Worm (Caenorhabditis elegans): ENCODE measurements around the gene set-16.

DNA sequence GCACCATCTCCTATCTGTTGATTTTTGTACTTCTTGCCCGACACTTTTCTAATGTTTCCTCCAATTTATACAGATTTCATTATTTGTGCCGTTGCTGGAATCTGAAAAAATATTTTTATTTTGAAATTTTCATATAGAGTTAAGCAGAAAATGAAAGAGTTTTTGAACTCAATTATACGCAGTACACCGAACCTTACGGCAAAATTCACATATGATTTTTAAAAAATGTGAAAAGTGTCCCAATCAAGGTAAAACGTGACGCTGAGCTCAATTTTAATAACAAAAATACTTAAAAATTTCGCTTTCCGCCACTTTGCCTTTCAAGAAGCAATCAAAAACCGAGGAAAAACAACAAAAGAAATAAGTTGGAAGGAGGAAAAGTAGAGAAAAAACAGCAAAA, 13.0 kb upstream of the set-16 start, which contains the start of gene arrd-17:
- no peak for TF ChIP-seq fkh-10 (GFP tag; optimal IDR thresholded peaks at IDR 0.05)
- no peak for TF ChIP-seq nhr-28 (tag; optimal IDR thresholded peaks at IDR 0.05)
- TF ChIP-seq jun-1 (tag; optimal IDR thresholded peaks at IDR 0.05), result no peak
- TF ChIP-seq nhr-77 (tag; optimal IDR thresholded peaks at IDR 0.05), result no peak
- no peak for TF ChIP-seq elt-2 (tag; optimal IDR thresholded peaks at IDR 0.05)
- no peak for TF ChIP-seq nhr-237 (tag; optimal IDR thresholded peaks at IDR 0.05)
- no peak for TF ChIP-seq egl-27 (tag; optimal IDR thresholded peaks at IDR 0.05)
- no peak for TF ChIP-seq ceh-28 (tag; optimal IDR thresholded peaks at IDR 0.05)
- TF ChIP-seq skn-1 (tag; optimal IDR thresholded peaks at IDR 0.05), result no peak
- no peak for TF ChIP-seq nhr-25 (tag; optimal IDR thresholded peaks at IDR 0.05)
- TF ChIP-seq mdl-1 (tag; optimal IDR thresholded peaks at IDR 0.05), result no peak
- TF ChIP-seq ama-1 (optimal IDR thresholded peaks at IDR 0.05), result no peak
- TF ChIP-seq snpc-4 (tag; optimal IDR thresholded peaks at IDR 0.05), result no peak
- no peak for TF ChIP-seq lin-39 (tag; optimal IDR thresholded peaks at IDR 0.05)
